Worm (Caenorhabditis elegans) whole organism, midembryonic: Measurements from ENCODE around the gene F44E5.5.

Experiments used
- T22C8.4 ChIP-seq: fragments of 200-800 bp; sonication (Bioruptor generic); IDR thresholded peaks from 2 replicates; pipeline ENCODE4 v1.3.6; 2022; ENCODE audit warnings: missing genetic modification characterization, missing compliant biosample characterization
- flt-1 ChIP-seq: fragments of 200-800 bp; sonication (Bioruptor generic); IDR thresholded peaks from 2 replicates; pipeline ENCODE4 v1.3.6; 2022; ENCODE audit warnings: missing genetic modification characterization, missing compliant biosample characterization
- klf-2 ChIP-seq: fragments of 200-800 bp; sonication (Bioruptor generic); conservative IDR thresholded peaks from 2 replicates; pipeline ENCODE4 v1.3.6; 2022; ENCODE audit warnings: missing genetic modification reagents, missing genetic modification characterization, missing compliant biosample characterization
- ref-1 ChIP-seq: fragments of 200-800 bp; sonication (Bioruptor generic); conservative IDR thresholded peaks from 2 replicates; pipeline ENCODE4 v1.3.6; 2022; ENCODE audit warnings: missing genetic modification reagents, missing genetic modification characterization, missing compliant biosample characterization
- tab-1 ChIP-seq: fragments of 200-800 bp; sonication (Bioruptor generic); IDR thresholded peaks from 2 replicates; pipeline ENCODE4 v1.3.6; 2022; ENCODE audit warnings: missing genetic modification characterization, missing compliant biosample characterization
- ztf-23 ChIP-seq: fragments of 200-800 bp; sonication (Bioruptor generic); IDR thresholded peaks from 2 replicates; pipeline ENCODE4 v1.3.6; 2022; ENCODE audit warnings: missing genetic modification reagents, missing genetic modification characterization, missing compliant biosample characterization

- no peak for TF ChIP-seq klf-2 (GFP tag; lab: Robert Waterston, UW)
- no peak for TF ChIP-seq flt-1 (GFP tag; lab: Robert Waterston, UW)
- TF ChIP-seq tab-1 (GFP tag; lab: Robert Waterston, UW) = no peak
- TF ChIP-seq T22C8.4 (GFP tag; lab: Robert Waterston, UW) = no peak
- no peak for TF ChIP-seq ztf-23 (GFP tag; lab: Robert Waterston, UW)
- TF ChIP-seq ref-1 (GFP tag; lab: Robert Waterston, UW) = no peak
Observed at ce11 chrII:11782493-11782892, 23.0 kb downstream of the F44E5.5 start, which contains the start of gene F43G6.16.
